Worm (Caenorhabditis elegans): ENCODE data around the gene dpy-7.

DNA sequence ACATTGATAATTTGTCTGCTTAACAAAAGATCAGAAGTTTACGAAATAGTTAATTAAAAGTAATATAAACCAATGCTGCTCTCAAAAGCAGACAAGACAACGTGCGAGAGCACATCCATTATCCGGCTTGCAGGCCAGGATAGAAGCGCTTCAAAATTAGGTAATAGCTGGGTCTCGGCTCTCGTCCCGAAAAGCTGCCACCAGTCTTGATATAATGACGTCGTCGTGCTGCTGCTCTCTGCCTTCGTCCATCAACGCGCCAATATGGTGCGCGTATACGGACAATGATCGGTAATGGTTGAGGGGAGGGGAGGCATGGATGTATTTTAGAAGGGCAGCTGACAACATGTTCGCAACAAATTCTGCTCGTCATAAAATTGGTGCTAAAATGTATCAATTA is 3.1 kb downstream of the dpy-7 start:
- TF ChIP-seq klf-2 (GFP tag; conservative IDR thresholded peaks at IDR 0.05) (no peak), tab-1 (GFP tag; IDR thresholded peaks at IDR 0.05) (no peak), T22C8.4 (GFP tag; IDR thresholded peaks at IDR 0.05) (no peak), flt-1 (GFP tag; IDR thresholded peaks at IDR 0.05) (no peak), med-1 (GFP tag; optimal IDR thresholded peaks at IDR 0.05; ENCODE audit: insufficient read depth) (no peak)
